Fruit fly (Drosophila melanogaster) whole organism, pupa: ENCODE data around the gene CG17746.

Source experiments
- CG12605 ChIP-seq: fragments of 200-800 bp; sonication (Bioruptor generic); IDR thresholded peaks from 2 replicates; pipeline ENCODE4 v1.3.6; 2022; ENCODE audit warnings: missing biosample characterization, missing genetic modification characterization
- CG13204 ChIP-seq: fragments of 200-800 bp; sonication (Bioruptor generic); optimal IDR thresholded peaks from 2 replicates; lab custom pipeline; 2018; ENCODE audit warnings: missing biosample characterization, mild to moderate bottlenecking, missing genetic modification characterization, moderate library complexity
- CG14655 ChIP-seq: fragments of 200-800 bp; sonication (Bioruptor generic); optimal IDR thresholded peaks from 3 replicates; lab custom pipeline; 2017; ENCODE audit warnings: mild to moderate bottlenecking, missing biosample characterization, missing genetic modification reagents, missing genetic modification characterization
- CG9948 ChIP-seq: fragments of 200-800 bp; sonication (Bioruptor generic); optimal IDR thresholded peaks from 2 replicates; lab custom pipeline; 2018; ENCODE audit warnings: missing biosample characterization, mild to moderate bottlenecking, missing genetic modification characterization, moderate library complexity
- D1 ChIP-seq: fragments of 200-800 bp; sonication (Bioruptor generic); optimal IDR thresholded peaks from 2 replicates; lab custom pipeline; 2018; ENCODE audit warnings: missing biosample characterization, mild to moderate bottlenecking, missing genetic modification characterization, moderate library complexity
- EcR ChIP-seq: fragments of 200-800 bp; sonication (Bioruptor generic); optimal IDR thresholded peaks from 3 replicates; lab custom pipeline; 2019; ENCODE audit warnings: missing biosample characterization, missing genetic modification characterization, mild to moderate bottlenecking, moderate library complexity, missing genetic modification reagents
- Pif1A ChIP-seq: fragments of 200-800 bp; sonication (Bioruptor generic); optimal IDR thresholded peaks from 3 replicates; lab custom pipeline; 2016; ENCODE audit warnings: missing biosample characterization, missing genetic modification characterization
- fd96Ca ChIP-seq: fragments of 200-800 bp; sonication (Bioruptor generic); IDR thresholded peaks from 3 replicates; pipeline ENCODE4 v1.3.6; 2022; ENCODE audit warnings: missing biosample characterization, missing genetic modification characterization
- rn ChIP-seq: fragments of 200-800 bp; sonication (Bioruptor generic); IDR thresholded peaks from 2 replicates; pipeline ENCODE4 v1.3.6; 2022; ENCODE audit warnings: missing biosample characterization, missing genetic modification characterization

dm6 chr3L:3218859-3219258 lies 20.5 kb downstream of the CG17746 start, which contains the start of the genes hob and nSMase:
- TF ChIP-seq Pif1A, result no peak
- no peak for TF ChIP-seq rn
- TF ChIP-seq CG14655 (GFP tag; lab: Kevin White, UChicago), result no peak
- TF ChIP-seq CG12605 (GFP tag; lab: Robert Waterston, UW), result no peak
- no peak for TF ChIP-seq D1
- no peak for TF ChIP-seq CG13204 (GFP tag; lab: Kevin White, UChicago)
- no peak for TF ChIP-seq fd96Ca
- no peak for TF ChIP-seq CG9948 (tag; lab: Kevin White, UChicago)
- no peak for TF ChIP-seq EcR
